Fruit fly (Drosophila melanogaster): ENCODE measurements around the gene CG3847.

CG3847 gene

dm6 chrX:6338738-6339614, 7.9 kb upstream of the CG3847 start (continued):
- TF ChIP-seq CG9932 (GFP tag; IDR thresholded peaks at IDR 0.05) (peak; percentile 44), CG9876 (GFP tag; optimal IDR thresholded peaks at IDR 0.05) (no peak), Hmr (GFP tag; optimal IDR thresholded peaks at IDR 0.05) (peak; percentile 23), MBD-R2 (GFP tag; IDR thresholded peaks at IDR 0.05) (no peak), CG6689 (GFP tag; IDR thresholded peaks at IDR 0.05) (no peak), CG6175 (GFP tag; IDR thresholded peaks at IDR 0.05) (no peak), Antp (GFP tag; optimal IDR thresholded peaks at IDR 0.05) (peak; percentile 28), CG31365 (tag; optimal IDR thresholded peaks at IDR 0.05) (no peak), CG2202 (tag; optimal IDR thresholded peaks at IDR 0.05) (no peak), CG1024 (GFP tag; IDR thresholded peaks at IDR 0.05) (no peak), CG2199 (GFP tag; IDR thresholded peaks at IDR 0.05) (no peak), gcm (GFP tag; optimal IDR thresholded peaks at IDR 0.05) (no peak), fru (optimal IDR thresholded peaks at IDR 0.05) (no peak), org-1 (GFP tag; optimal IDR thresholded peaks at IDR 0.05) (peak; percentile 17), Opbp (GFP tag; IDR thresholded peaks at IDR 0.05; ENCODE audit: partially characterized antibody) (no peak), CG6272 (GFP tag; IDR thresholded peaks at IDR 0.05) (no peak), Nf-YA (GFP tag; IDR thresholded peaks at IDR 0.05) (no peak), CoRest (tag; optimal IDR thresholded peaks at IDR 0.05) (no peak), kay (GFP tag; optimal IDR thresholded peaks at IDR 0.05) (no peak), sim (GFP tag; IDR thresholded peaks at IDR 0.05) (no peak), Med (GFP tag) (peak; percentile 79), Drgx (GFP tag; IDR thresholded peaks at IDR 0.05) (peak; percentile 64), CG15514 (GFP tag; optimal IDR thresholded peaks at IDR 0.05) (no peak), CG4424 (GFP tag; optimal IDR thresholded peaks at IDR 0.05) (no peak), dmrt11E (tag; optimal IDR thresholded peaks at IDR 0.05) (no peak), CG14050 (GFP tag; IDR thresholded peaks at IDR 0.05) (no peak), CG8388 (GFP tag; optimal IDR thresholded peaks at IDR 0.05) (no peak), CG15073 (GFP tag; optimal IDR thresholded peaks at IDR 0.05) (no peak), Optix (GFP tag; IDR thresholded peaks at IDR 0.05) (no peak), sc (optimal IDR thresholded peaks at IDR 0.05) (no peak), sc (GFP tag; optimal IDR thresholded peaks at IDR 0.05) (no peak), CG2712 (tag; optimal IDR thresholded peaks at IDR 0.05) (no peak), gt (GFP tag; IDR thresholded peaks at IDR 0.05) (no peak), CG14860 (GFP tag; IDR thresholded peaks at IDR 0.05; ENCODE audit: partially characterized antibody) (no peak), sisA (GFP tag; IDR thresholded peaks at IDR 0.05) (peak; percentile 42; the same call in 1 of the 2 replicates), mam (GFP tag; optimal IDR thresholded peaks at IDR 0.05) (peak; percentile 29), CG13424 (tag; optimal IDR thresholded peaks at IDR 0.05) (peak; percentile 21), tio (GFP tag; optimal IDR thresholded peaks at IDR 0.05) (peak; percentile 11), CG12104 (GFP tag; optimal IDR thresholded peaks at IDR 0.05) (no peak), Oli (tag; optimal IDR thresholded peaks at IDR 0.05) (peak; percentile 18), CG6654 (GFP tag; optimal IDR thresholded peaks at IDR 0.05) (no peak), exex (tag; optimal IDR thresholded peaks at IDR 0.05) (no peak), Hr51 (GFP tag; optimal IDR thresholded peaks at IDR 0.05) (peak in 1 of 2 experiments; percentile 32), CG8924 (tag; optimal IDR thresholded peaks at IDR 0.05) (no peak), wek (GFP tag; optimal IDR thresholded peaks at IDR 0.05) (no peak), kah (GFP tag; optimal IDR thresholded peaks at IDR 0.05) (no peak), danr (GFP tag; IDR thresholded peaks at IDR 0.05) (no peak), CG10321 (GFP tag; IDR thresholded peaks at IDR 0.05) (no peak), lilli (GFP tag; optimal IDR thresholded peaks at IDR 0.05) (peak; percentile 2), CG7745 (tag; optimal IDR thresholded peaks at IDR 0.05) (no peak)
